Worm (Caenorhabditis elegans) whole organism, young adult: Measurements from ENCODE around the gene F13E9.16.

Experiments
- sdz-38 ChIP-seq: sonication (generic microtip); optimal IDR thresholded peaks from 2 replicates; lab custom pipeline; 2016; ENCODE audit warnings: missing genotype, missing genetic modification characterization, missing compliant biosample characterization
- xnd-1 ChIP-seq: sonication (generic microtip); optimal IDR thresholded peaks from 2 replicates; lab custom pipeline; 2016; ENCODE audit warnings: missing genotype, missing genetic modification reagents, missing genetic modification characterization, missing compliant biosample characterization

DNA sequence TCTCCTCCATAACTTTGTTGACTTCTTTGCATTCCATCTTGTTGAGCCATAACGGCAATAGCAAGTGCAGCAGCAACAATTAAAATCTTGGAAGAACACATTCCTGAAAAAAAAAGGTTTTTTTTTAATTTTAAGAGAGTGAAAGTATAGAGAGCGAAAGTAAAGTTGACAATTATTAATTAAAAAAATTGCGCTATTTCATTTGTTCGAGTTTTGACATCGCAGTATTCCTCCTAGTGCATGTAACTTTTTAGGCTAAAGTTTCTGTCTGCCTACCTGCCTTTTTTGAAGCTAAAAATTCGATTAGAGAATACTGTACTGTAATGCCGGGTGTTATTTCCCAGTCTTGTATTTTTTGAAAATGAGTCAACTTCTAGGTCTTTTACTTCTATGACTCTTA, 4.8 kb upstream of the F13E9.16 start, which contains the start of gene srlf-12:
- TF ChIP-seq xnd-1 (tag; lab: Kevin White, UChicago): no peak
- TF ChIP-seq sdz-38 (tag; lab: Kevin White, UChicago): no peak
